Fruit fly (Drosophila melanogaster): ENCODE measurements around the gene CG45065.

- TF ChIP-seq CG8478 (optimal IDR thresholded peaks at IDR 0.05) (no peak), CTCF (optimal IDR thresholded peaks at IDR 0.05) (no peak)
Measured at dm6 chrX:14858951-14859350, 23.4 kb downstream of the CG45065 start, which contains the start of gene CG46399.

Measured in S2 (cell line).